Fruit fly (Drosophila melanogaster): ENCODE results near the gene Hacd1.

Hacd1 gene

dm6 chr2L:11973145-11973738, 28.8 kb downstream of the Hacd1 start:
- no peak for TF ChIP-seq achi (GFP tag; optimal IDR thresholded peaks at IDR 0.05)
- no peak for TF ChIP-seq CG15336 (GFP tag; IDR thresholded peaks at IDR 0.05)
- TF ChIP-seq CG8119 (GFP tag; IDR thresholded peaks at IDR 0.05) = no peak
- no peak for TF ChIP-seq topi (GFP tag; optimal IDR thresholded peaks at IDR 0.05)
- TF ChIP-seq fd85E (GFP tag; optimal IDR thresholded peaks at IDR 0.05) = no peak
- TF ChIP-seq CG16779 (tag; optimal IDR thresholded peaks at IDR 0.05) = no peak
- no peak for TF ChIP-seq CG32006 (GFP tag; optimal IDR thresholded peaks at IDR 0.05)
- TF ChIP-seq Hr38 (GFP tag; optimal IDR thresholded peaks at IDR 0.05) = no peak
- TF ChIP-seq Sox102F (GFP tag; optimal IDR thresholded peaks at IDR 0.05) = no peak
- no peak for TF ChIP-seq CG34406 (GFP tag; optimal IDR thresholded peaks at IDR 0.05)
- TF ChIP-seq Gug (GFP tag; IDR thresholded peaks at IDR 0.05) = no peak
- TF ChIP-seq Eip78C (GFP tag) = no peak
- TF ChIP-seq CG10631 (GFP tag; optimal IDR thresholded peaks at IDR 0.05) = no peak
- no peak for TF ChIP-seq Sox15 (GFP tag; optimal IDR thresholded peaks at IDR 0.05)
- TF ChIP-seq cyc (GFP tag; optimal IDR thresholded peaks at IDR 0.05) = no peak
- no peak for TF ChIP-seq CG4318 (GFP tag; optimal IDR thresholded peaks at IDR 0.05)
- TF ChIP-seq CG6808 (GFP tag; optimal IDR thresholded peaks at IDR 0.05) = no peak
- TF ChIP-seq Met (GFP tag; optimal IDR thresholded peaks at IDR 0.05) = no peak

DNA sequence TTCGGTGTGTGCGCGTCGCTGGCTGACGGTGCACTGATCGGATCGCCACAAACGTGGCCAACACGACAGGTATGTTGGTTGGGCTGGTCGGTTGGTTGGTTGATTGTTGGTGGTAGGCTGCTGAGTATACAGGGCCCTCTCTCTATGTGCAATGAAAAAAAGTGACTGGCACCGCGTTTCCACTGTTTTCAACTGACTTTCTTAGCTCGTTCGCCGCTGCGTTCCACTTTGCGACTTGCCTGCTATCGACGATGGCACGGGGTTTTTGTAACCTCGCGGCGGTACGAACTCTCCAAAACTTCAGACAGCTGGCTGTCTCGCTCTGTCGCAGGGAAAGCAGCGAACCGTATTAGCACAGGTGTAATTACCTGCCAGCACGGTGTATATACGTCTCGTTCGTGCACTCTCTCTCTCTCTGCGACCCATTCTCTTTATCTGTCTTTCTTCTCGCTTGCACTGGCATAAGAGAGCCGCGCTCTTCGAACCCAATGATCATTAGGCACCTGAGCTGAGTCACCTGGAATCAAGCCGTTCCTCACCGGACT, 31.1 kb downstream of the Hacd1 start:
- no peak for TF ChIP-seq lz (GFP tag; optimal IDR thresholded peaks at IDR 0.05)
- TF ChIP-seq eg (GFP tag; IDR thresholded peaks at IDR 0.05) = peak; percentile 48; the same call in 1 of the 3 replicates
- TF ChIP-seq esn (GFP tag; optimal IDR thresholded peaks at IDR 0.05) = peak; percentile 36
- 0 out of 3 replicates have a peak, but pooled peaks have one; percentile 28 for TF ChIP-seq CG6163 (GFP tag; IDR thresholded peaks at IDR 0.05)
- peak; percentile 39 for TF ChIP-seq CG3919 (GFP tag; optimal IDR thresholded peaks at IDR 0.05)
- TF ChIP-seq CG8319 (GFP tag; optimal IDR thresholded peaks at IDR 0.05) = no peak
- TF ChIP-seq CG6854 (GFP tag; optimal IDR thresholded peaks at IDR 0.05) = peak; percentile 45
- TF ChIP-seq CG6792 (GFP tag; optimal IDR thresholded peaks at IDR 0.05) = no peak
- TF ChIP-seq CG1621 (tag; optimal IDR thresholded peaks at IDR 0.05) = peak; percentile 18
- TF ChIP-seq CG4318 (GFP tag; optimal IDR thresholded peaks at IDR 0.05) = no peak
- 0 out of 2 replicates have a peak, but pooled peaks have one; percentile 35 for TF ChIP-seq CG15336 (GFP tag; IDR thresholded peaks at IDR 0.05)
- TF ChIP-seq Eip78C (GFP tag) = peak; percentile 46
- TF ChIP-seq Sox102F (GFP tag; optimal IDR thresholded peaks at IDR 0.05) = peak; percentile 29
- TF ChIP-seq CG10631 (GFP tag; optimal IDR thresholded peaks at IDR 0.05) = no peak
- TF ChIP-seq CG8632 (GFP tag; optimal IDR thresholded peaks at IDR 0.05) = no peak
- peak; percentile 17 for TF ChIP-seq Lpt (GFP tag; optimal IDR thresholded peaks at IDR 0.05)
- no peak for TF ChIP-seq CG16779 (tag; optimal IDR thresholded peaks at IDR 0.05)
- TF ChIP-seq CG6276 (GFP tag; optimal IDR thresholded peaks at IDR 0.05) = peak; percentile 10
- peak; percentile 11 for TF ChIP-seq Met (GFP tag; optimal IDR thresholded peaks at IDR 0.05)
- peak; percentile 85 for TF ChIP-seq fkh (GFP tag; optimal IDR thresholded peaks at IDR 0.05)
- no peak for TF ChIP-seq vri (GFP tag; optimal IDR thresholded peaks at IDR 0.05)
- no peak for TF ChIP-seq Gug (GFP tag; IDR thresholded peaks at IDR 0.05)
- no peak for TF ChIP-seq net (GFP tag; optimal IDR thresholded peaks at IDR 0.05)
- TF ChIP-seq fd85E (GFP tag; optimal IDR thresholded peaks at IDR 0.05) = no peak
- TF ChIP-seq CG10669 (GFP tag; optimal IDR thresholded peaks at IDR 0.05) = no peak
- peak; percentile 29 for TF ChIP-seq Sox14 (GFP tag; optimal IDR thresholded peaks at IDR 0.05)
- peak; percentile 56 for TF ChIP-seq svp (GFP tag)
- peak; percentile 37 for TF ChIP-seq Eip75B (GFP tag; optimal IDR thresholded peaks at IDR 0.05)
- no peak for TF ChIP-seq CG11294 (GFP tag; IDR thresholded peaks at IDR 0.05)
- no peak for TF ChIP-seq Sox15 (GFP tag; optimal IDR thresholded peaks at IDR 0.05)
- TF ChIP-seq CG7368 (GFP tag; optimal IDR thresholded peaks at IDR 0.05) = peak; percentile 24
- no peak for TF ChIP-seq CG32006 (GFP tag; optimal IDR thresholded peaks at IDR 0.05)
- TF ChIP-seq CG11762 (GFP tag; optimal IDR thresholded peaks at IDR 0.05; ENCODE audit: insufficient read depth) = no peak
- peak; percentile 26 for TF ChIP-seq topi (GFP tag; optimal IDR thresholded peaks at IDR 0.05)
- no peak for TF ChIP-seq acj6 (GFP tag; optimal IDR thresholded peaks at IDR 0.05)
- TF ChIP-seq CG3032 (tag; optimal IDR thresholded peaks at IDR 0.05) = no peak
- peak; percentile 5 for TF ChIP-seq CG6808 (GFP tag; optimal IDR thresholded peaks at IDR 0.05)
- no peak for TF ChIP-seq cyc (GFP tag; optimal IDR thresholded peaks at IDR 0.05)
- no peak for TF ChIP-seq CG11902 (GFP tag; optimal IDR thresholded peaks at IDR 0.05)
- TF ChIP-seq fd59A (GFP tag; optimal IDR thresholded peaks at IDR 0.05) = no peak
- TF ChIP-seq dsx (GFP tag; optimal IDR thresholded peaks at IDR 0.05; ENCODE audit: poor library complexity, severe bottlenecking) = peak; percentile 23
- no peak; the same call in 2 of the 3 replicates for TF ChIP-seq CG8119 (GFP tag; IDR thresholded peaks at IDR 0.05)
- no peak for TF ChIP-seq OdsH (GFP tag; optimal IDR thresholded peaks at IDR 0.05)
- peak; percentile 31 to 54 for TF ChIP-seq ss (GFP tag; optimal IDR thresholded peaks at IDR 0.05)

Measured in whole organism, prepupa.